Fruit fly (Drosophila melanogaster): Measurements from ENCODE around the gene Ac3.

The Ac3 gene

DNA sequence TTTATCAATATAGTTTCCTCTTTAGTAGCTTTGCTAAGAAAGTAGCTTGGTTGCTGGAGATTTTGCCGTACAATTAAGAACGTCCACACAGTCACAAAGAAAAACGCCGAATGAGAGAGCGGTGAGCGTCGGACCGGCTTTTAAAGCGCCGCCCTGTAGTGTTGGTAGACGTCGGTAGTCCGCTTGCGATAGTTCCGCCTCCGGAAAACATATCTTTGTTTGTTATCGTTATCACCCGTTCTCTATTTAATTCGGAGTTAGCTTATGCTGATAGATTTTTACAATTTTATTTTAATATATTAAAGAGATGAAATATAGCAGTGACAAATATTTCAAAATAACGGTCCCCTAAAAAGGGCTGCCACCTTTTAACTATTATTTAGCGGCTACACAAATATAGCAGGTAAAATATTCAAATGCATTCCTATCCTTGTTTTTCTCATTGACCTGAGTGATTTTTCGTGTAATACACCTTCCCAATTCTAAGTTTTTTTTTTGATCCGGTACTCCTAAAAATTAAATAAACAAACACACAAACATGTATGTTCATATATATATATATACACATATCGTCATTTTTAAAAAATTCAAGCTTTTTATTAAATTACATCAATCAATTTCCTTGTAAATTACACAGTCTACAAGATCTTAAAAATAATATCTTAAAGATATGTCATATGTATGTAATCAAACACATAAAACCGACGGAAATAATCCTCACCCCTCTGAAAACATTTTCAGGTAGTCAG is 2.4 kb upstream of the Ac3 start, which contains the start of gene Df31:
Df31 (minus strand) TSS at position 119 of the 749 bp plus-strand sequence.
- TF ChIP-seq usp (GFP tag; optimal IDR thresholded peaks at IDR 0.05) (no peak), CG8478 (optimal IDR thresholded peaks at IDR 0.05) (no peak), psq (optimal IDR thresholded peaks at IDR 0.05) (no peak), Dll (optimal IDR thresholded peaks at IDR 0.05) (no peak)

DNA sequence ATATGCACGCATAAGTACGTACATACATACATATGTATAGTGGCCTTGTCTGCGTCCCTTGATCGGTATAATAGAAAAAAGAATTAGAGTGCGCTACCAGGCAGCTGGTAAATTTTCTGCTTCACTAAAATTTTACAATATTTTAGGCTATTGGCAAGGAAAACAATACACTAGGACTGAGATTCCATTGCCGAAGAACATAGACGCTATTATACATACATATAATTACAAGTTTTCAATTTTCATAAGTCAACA is 1.9 kb upstream of the Ac3 start:
- no peak for TF ChIP-seq EcR (GFP tag; optimal IDR thresholded peaks at IDR 0.05)
- TF ChIP-seq usp (GFP tag; optimal IDR thresholded peaks at IDR 0.05), result no peak
- no peak for TF ChIP-seq psq (optimal IDR thresholded peaks at IDR 0.05)
- no peak for TF ChIP-seq pan (optimal IDR thresholded peaks at IDR 0.05)
- TF ChIP-seq Dll (optimal IDR thresholded peaks at IDR 0.05), result no peak
- no peak for TF ChIP-seq CG8478 (optimal IDR thresholded peaks at IDR 0.05)

dm6 chr2L:21632909-21633308 is 522 bp downstream of the Ac3 start:
- TF ChIP-seq pan (optimal IDR thresholded peaks at IDR 0.05) (no peak), usp (GFP tag; optimal IDR thresholded peaks at IDR 0.05) (no peak), Dll (optimal IDR thresholded peaks at IDR 0.05) (no peak), EcR (GFP tag; optimal IDR thresholded peaks at IDR 0.05) (no peak)

dm6 chr2L:21648769-21649168 is 16.4 kb downstream of the Ac3 start:
- TF ChIP-seq CG8478 (optimal IDR thresholded peaks at IDR 0.05) (no peak), pan (optimal IDR thresholded peaks at IDR 0.05) (no peak), Dll (optimal IDR thresholded peaks at IDR 0.05) (no peak), psq (optimal IDR thresholded peaks at IDR 0.05) (no peak), usp (GFP tag; optimal IDR thresholded peaks at IDR 0.05) (no peak), EcR (GFP tag; optimal IDR thresholded peaks at IDR 0.05) (no peak)

DNA sequence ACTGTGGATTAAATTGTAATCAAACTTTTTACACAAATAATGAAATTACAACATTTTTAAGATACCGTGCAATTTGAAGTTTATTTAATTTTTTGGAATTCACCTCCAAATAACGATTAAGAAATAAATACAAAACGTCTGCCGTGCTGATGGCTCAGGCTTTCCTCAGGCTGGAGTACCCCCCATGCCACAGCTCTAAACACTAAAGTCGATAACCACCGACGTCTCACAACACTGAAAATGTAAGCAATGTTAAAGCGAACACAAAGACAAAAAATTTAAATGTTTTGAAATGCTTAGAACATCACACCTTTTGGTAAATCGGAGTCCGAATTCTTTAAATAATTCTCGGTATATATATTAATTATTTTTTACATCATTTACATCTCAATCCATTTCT is 25.0 kb downstream of the Ac3 start:
- TF ChIP-seq EcR (GFP tag; optimal IDR thresholded peaks at IDR 0.05) (no peak), usp (GFP tag; optimal IDR thresholded peaks at IDR 0.05) (no peak), psq (optimal IDR thresholded peaks at IDR 0.05) (no peak), Dll (optimal IDR thresholded peaks at IDR 0.05) (no peak), pan (optimal IDR thresholded peaks at IDR 0.05) (no peak), CG8478 (optimal IDR thresholded peaks at IDR 0.05) (no peak)

dm6 chr2L:21658529-21659009 is 26.2 kb downstream of the Ac3 start, which contains the start of gene Cul2:
Gene Cul2 (plus strand): TSS chr2L:21658735.
- TF ChIP-seq pan (optimal IDR thresholded peaks at IDR 0.05) (no peak), usp (GFP tag; optimal IDR thresholded peaks at IDR 0.05) (no peak), EcR (GFP tag; optimal IDR thresholded peaks at IDR 0.05) (no peak), CG8478 (optimal IDR thresholded peaks at IDR 0.05) (no peak), Dll (optimal IDR thresholded peaks at IDR 0.05) (no peak), psq (optimal IDR thresholded peaks at IDR 0.05) (no peak)

DNA sequence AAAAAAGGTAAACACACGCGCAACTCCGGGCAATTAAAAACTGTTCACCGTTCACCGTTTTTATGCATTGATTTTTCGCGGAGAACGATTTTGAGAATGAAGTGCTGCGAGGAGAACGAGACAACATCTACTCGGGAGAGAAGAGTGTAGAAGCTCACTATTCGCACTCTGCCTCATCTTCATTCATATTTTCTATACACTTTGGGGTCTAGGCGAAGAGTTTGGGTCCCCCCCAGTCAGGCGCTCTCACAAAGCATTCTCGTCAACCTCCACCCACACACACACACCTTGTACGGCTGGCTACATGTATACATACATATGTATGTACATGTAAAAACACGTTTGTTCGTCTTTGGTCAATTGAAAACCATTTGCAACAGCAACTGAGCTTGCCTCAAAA is 44.2 kb downstream of the Ac3 start:
- TF ChIP-seq pan (optimal IDR thresholded peaks at IDR 0.05) (no peak), CG8478 (optimal IDR thresholded peaks at IDR 0.05) (no peak), Dll (optimal IDR thresholded peaks at IDR 0.05) (no peak), usp (GFP tag; optimal IDR thresholded peaks at IDR 0.05) (no peak), psq (optimal IDR thresholded peaks at IDR 0.05) (no peak), EcR (GFP tag; optimal IDR thresholded peaks at IDR 0.05) (no peak)

DNA sequence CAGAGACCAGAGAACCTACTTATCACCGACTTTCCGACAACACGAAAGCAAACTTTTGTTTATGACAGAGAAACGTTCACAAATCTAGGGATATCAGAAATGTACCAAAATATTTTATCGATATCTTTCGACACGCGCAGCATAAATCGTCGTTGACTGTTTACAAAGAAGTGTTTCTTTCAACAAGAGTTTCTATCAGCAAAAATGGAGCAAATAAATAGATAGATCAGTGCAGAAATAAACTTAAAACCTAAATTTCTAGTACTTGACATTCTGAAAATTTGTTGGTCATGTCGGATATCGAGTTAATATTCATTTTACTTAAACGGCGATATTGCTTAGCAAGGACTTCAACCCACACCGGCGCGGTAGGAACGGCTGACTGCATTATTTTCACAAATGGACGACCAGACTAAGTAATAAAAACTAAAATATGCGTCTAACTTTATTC is 45.1 kb downstream of the Ac3 start, which contains the start of gene CG2225:
CG2225 (minus strand) TSS at position 51 of the 451 bp plus-strand sequence.
- no peak for TF ChIP-seq Dll (optimal IDR thresholded peaks at IDR 0.05)
- no peak for TF ChIP-seq pan (optimal IDR thresholded peaks at IDR 0.05)
- TF ChIP-seq usp (GFP tag; optimal IDR thresholded peaks at IDR 0.05), result no peak
- TF ChIP-seq psq (optimal IDR thresholded peaks at IDR 0.05), result no peak
- no peak for TF ChIP-seq EcR (GFP tag; optimal IDR thresholded peaks at IDR 0.05)
- TF ChIP-seq CG8478 (optimal IDR thresholded peaks at IDR 0.05), result no peak

DNA sequence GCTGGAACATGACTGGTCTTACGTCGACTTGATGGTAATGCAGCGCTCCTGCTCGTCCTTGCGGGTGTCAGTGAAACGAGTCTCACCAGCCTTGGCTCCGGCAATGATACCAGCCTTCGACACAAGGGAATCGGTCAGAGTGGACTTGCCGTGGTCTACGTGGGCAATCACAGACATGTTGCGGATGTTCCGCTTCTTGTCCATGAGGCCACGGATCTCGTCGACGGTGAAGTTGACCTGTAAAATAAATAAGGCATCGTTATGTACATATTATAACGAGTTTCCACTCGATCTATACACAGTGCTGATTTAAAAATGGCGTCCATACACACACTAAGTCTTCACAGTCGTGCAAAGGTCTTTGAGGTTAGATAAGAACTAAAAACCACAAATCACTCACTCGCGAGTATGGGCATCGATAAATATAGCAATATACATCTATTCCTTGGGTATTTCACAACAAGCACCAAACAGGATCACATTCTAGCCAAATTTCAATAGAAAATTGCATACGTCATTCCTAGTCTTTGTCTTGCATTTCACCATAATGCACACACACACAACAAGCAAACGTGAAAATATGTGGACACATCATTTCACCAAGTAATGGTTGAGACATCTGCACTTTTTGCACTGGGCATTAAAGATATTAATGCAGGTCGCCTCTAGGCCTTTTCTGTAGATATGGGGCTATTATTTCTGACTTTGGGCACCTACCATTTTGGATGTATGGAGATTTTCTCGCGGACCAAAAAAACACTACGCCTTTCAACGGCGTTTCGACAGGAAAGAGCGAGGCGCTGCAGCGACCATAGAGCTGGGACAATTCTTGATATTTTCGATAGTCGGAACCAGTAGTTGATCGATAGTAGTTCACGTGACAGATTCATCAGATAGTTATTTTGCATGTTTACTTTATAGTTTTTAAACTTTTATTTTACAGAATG is 49.2 kb downstream of the Ac3 start, which contains the start of gene eEF2:
eEF2 (minus strand) TSS at position 843 of the 947 bp plus-strand sequence.
- TF ChIP-seq psq (optimal IDR thresholded peaks at IDR 0.05) (no peak), pan (optimal IDR thresholded peaks at IDR 0.05) (no peak), CG8478 (optimal IDR thresholded peaks at IDR 0.05) (no peak), usp (GFP tag; optimal IDR thresholded peaks at IDR 0.05) (no peak), EcR (GFP tag; optimal IDR thresholded peaks at IDR 0.05) (no peak), Dll (optimal IDR thresholded peaks at IDR 0.05) (no peak)

dm6 chr2L:21683053-21683767 is 50.8 kb downstream of the Ac3 start:
- TF ChIP-seq pan (optimal IDR thresholded peaks at IDR 0.05) (no peak), psq (optimal IDR thresholded peaks at IDR 0.05) (no peak), CG8478 (optimal IDR thresholded peaks at IDR 0.05) (no peak), Dll (optimal IDR thresholded peaks at IDR 0.05) (no peak), usp (GFP tag; optimal IDR thresholded peaks at IDR 0.05) (no peak), EcR (GFP tag; optimal IDR thresholded peaks at IDR 0.05) (no peak)

DNA sequence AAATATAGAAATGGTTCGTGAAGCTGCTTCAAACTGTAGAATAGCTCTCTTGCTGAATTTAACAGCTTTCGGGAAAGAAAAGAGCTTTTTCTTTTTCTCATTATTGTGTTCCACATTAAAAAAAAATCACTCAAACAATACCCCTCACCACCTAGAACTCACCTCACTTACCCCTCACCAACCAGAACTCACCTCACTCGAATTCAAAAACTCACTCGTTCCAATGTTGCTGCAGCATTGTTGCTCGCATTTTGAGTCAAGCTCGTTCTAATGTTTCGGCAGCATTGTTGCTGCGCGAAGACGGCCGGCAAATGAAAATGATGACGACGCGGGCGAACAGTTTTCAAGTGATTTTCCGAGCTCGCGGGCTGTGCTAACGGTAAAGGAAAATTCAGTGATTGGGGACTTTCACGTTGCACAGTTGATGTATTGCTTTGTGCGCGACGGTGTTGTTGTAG is 51.4 kb downstream of the Ac3 start, which contains the start of gene nolo:
nolo (plus strand) TSS at position 339 of the 458 bp plus-strand sequence.
- no peak for TF ChIP-seq usp (GFP tag; optimal IDR thresholded peaks at IDR 0.05)
- TF ChIP-seq EcR (GFP tag; optimal IDR thresholded peaks at IDR 0.05), result no peak
- no peak for TF ChIP-seq psq (optimal IDR thresholded peaks at IDR 0.05)
- TF ChIP-seq Dll (optimal IDR thresholded peaks at IDR 0.05), result no peak
- TF ChIP-seq CG8478 (optimal IDR thresholded peaks at IDR 0.05), result no peak
- no peak for TF ChIP-seq pan (optimal IDR thresholded peaks at IDR 0.05)
